Worm (Caenorhabditis elegans): ENCODE data around the gene srw-3.

The srw-3 gene

ce11 chrV:7733240-7733765, 27.9 kb downstream of the srw-3 start:
- TF ChIP-seq unc-62 (GFP tag; optimal IDR thresholded peaks at IDR 0.05), result no peak
- TF ChIP-seq ztf-1 (GFP tag; conservative IDR thresholded peaks at IDR 0.05), result no peak
- no peak for TF ChIP-seq nhr-25 (tag; optimal IDR thresholded peaks at IDR 0.05)
- TF ChIP-seq ama-1 (optimal IDR thresholded peaks at IDR 0.05), result no peak
- no peak for TF ChIP-seq nhr-77 (tag; optimal IDR thresholded peaks at IDR 0.05)
- TF ChIP-seq lin-13 (GFP tag; optimal IDR thresholded peaks at IDR 0.05), result peak; percentile 20
- no peak for TF ChIP-seq alr-1 (tag; optimal IDR thresholded peaks at IDR 0.05)
- TF ChIP-seq snpc-4 (tag; optimal IDR thresholded peaks at IDR 0.05), result no peak
- no peak for TF ChIP-seq nhr-23 (tag; optimal IDR thresholded peaks at IDR 0.05)
- TF ChIP-seq ceh-16 (tag; optimal IDR thresholded peaks at IDR 0.05), result peak; percentile 4
- no peak for TF ChIP-seq fos-1 (tag; optimal IDR thresholded peaks at IDR 0.05)
- no peak for TF ChIP-seq nhr-237 (tag; optimal IDR thresholded peaks at IDR 0.05)
- no peak for TF ChIP-seq mab-5 (tag; optimal IDR thresholded peaks at IDR 0.05)
- no peak for TF ChIP-seq ZK546.5 (tag; optimal IDR thresholded peaks at IDR 0.05)

DNA sequence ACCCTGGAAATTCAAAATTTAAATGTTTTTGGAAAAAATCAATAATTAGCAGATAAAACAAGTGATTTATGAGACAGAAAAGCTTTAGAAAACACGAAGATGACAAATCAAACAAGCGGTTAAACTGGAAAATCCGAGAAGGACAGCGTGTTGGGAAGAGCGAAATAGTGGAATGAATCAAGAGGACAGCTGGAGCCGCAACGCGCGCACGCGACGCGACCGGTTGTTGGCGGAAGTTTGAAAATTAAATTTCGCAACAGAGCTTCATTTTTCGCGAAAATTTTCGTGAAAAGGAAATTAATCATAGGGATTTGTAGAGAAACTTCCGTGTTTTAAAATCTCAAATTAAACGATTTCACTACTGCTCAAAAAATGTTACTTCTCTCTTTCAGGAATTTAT, 29.5 kb downstream of the srw-3 start, which contains the start of gene clic-1:
clic-1 (minus strand) TSS at position 3 of the 400 bp plus-strand sequence.
- TF ChIP-seq ama-1 (optimal IDR thresholded peaks at IDR 0.05) (peak; percentile 42), lin-11 (tag; optimal IDR thresholded peaks at IDR 0.05) (peak; percentile 48), lin-13 (GFP tag; optimal IDR thresholded peaks at IDR 0.05) (peak; percentile 58), zag-1 (tag; optimal IDR thresholded peaks at IDR 0.05) (peak; percentile 4), fos-1 (tag; optimal IDR thresholded peaks at IDR 0.05) (peak; percentile 42), nhr-12 (tag; optimal IDR thresholded peaks at IDR 0.05) (no peak), snpc-4 (tag; optimal IDR thresholded peaks at IDR 0.05) (peak; percentile 53), nhr-77 (tag; optimal IDR thresholded peaks at IDR 0.05) (no peak), aly-2 (tag; optimal IDR thresholded peaks at IDR 0.05) (no peak), ceh-82 (tag; optimal IDR thresholded peaks at IDR 0.05) (no peak), unc-55 (GFP tag; optimal IDR thresholded peaks at IDR 0.05) (peak; percentile 80), nhr-129 (tag; optimal IDR thresholded peaks at IDR 0.05) (peak; percentile 40), sma-3 (GFP tag; optimal IDR thresholded peaks at IDR 0.05) (peak; percentile 21), unc-39 (tag; optimal IDR thresholded peaks at IDR 0.05) (no peak), lsy-2 (tag; optimal IDR thresholded peaks at IDR 0.05) (peak; percentile 51 to 72), sma-9 (GFP tag; optimal IDR thresholded peaks at IDR 0.05) (peak; percentile 41), sma-9 (tag; optimal IDR thresholded peaks at IDR 0.05) (no peak), mdl-1 (tag; optimal IDR thresholded peaks at IDR 0.05) (peak in 1 of 2 experiments; percentile 51), F13H6.1 (tag; optimal IDR thresholded peaks at IDR 0.05) (peak; percentile 53), egl-27 (tag; optimal IDR thresholded peaks at IDR 0.05) (peak; percentile 7), C34F6.9 (tag; optimal IDR thresholded peaks at IDR 0.05) (peak; percentile 78), gmeb-1 (tag; optimal IDR thresholded peaks at IDR 0.05) (peak; percentile 92), crh-2 (tag; optimal IDR thresholded peaks at IDR 0.05) (peak; percentile 39), nhr-21 (tag; optimal IDR thresholded peaks at IDR 0.05) (peak; percentile 46)

DNA sequence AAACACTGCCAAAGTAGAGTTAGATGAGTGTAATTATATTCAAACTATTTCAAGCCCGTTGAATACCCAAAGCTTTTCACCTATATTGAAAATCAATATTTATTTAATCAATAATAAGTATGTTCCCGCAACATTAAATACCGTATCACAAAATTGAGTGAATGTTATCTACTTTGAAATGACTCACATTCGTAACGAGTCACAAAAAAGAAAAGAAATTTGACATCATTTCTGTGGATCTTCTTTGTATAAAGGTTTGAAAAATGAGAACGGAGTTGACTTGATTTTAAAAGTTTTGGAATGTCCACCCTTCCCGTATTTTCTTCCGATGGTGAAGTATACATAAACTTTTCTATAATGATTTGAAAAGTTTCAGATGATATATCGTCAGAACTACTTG, 29.9 kb downstream of the srw-3 start, which contains the start of gene srr-10:
srr-10 (plus strand) TSS at position 301 of the 400 bp plus-strand sequence.
- TF ChIP-seq ama-1 (optimal IDR thresholded peaks at IDR 0.05) (no peak), sma-9 (GFP tag; optimal IDR thresholded peaks at IDR 0.05) (no peak), sma-9 (tag; optimal IDR thresholded peaks at IDR 0.05) (no peak), nhr-6 (tag; optimal IDR thresholded peaks at IDR 0.05) (no peak), nhr-129 (tag; optimal IDR thresholded peaks at IDR 0.05) (no peak)

ce11 chrV:7737710-7738109, 32.3 kb downstream of the srw-3 start, which contains the start of gene srr-9:
Gene srr-9 (plus strand): TSS chrV:7738010.
- TF ChIP-seq egl-27 (tag; optimal IDR thresholded peaks at IDR 0.05) (no peak), sma-3 (GFP tag; optimal IDR thresholded peaks at IDR 0.05) (no peak), ama-1 (optimal IDR thresholded peaks at IDR 0.05) (no peak), sma-9 (GFP tag; optimal IDR thresholded peaks at IDR 0.05) (no peak), sma-9 (tag; optimal IDR thresholded peaks at IDR 0.05) (no peak)

DNA sequence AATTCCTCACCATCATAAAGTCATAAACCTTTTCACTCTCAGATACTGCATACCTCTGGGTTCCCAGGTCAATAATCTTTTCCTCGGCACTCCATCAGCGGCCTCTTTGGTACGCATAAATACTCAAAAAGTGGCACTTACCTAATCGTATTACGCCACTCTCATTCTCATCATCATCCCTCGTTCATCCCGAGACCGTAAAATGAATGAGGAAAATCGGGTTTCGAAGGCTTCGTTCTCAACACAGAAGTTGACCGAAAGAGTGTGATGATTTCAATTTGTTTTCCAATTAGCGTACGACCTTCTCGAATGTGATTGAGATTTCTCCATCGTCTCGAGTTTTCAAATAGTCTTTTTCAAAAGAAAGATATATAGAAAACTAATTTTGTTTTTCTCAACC, 34.5 kb downstream of the srw-3 start:
- TF ChIP-seq nhr-23 (tag; optimal IDR thresholded peaks at IDR 0.05), result no peak
- TF ChIP-seq elt-3 (tag; optimal IDR thresholded peaks at IDR 0.05), result no peak
- no peak for TF ChIP-seq lsy-2 (tag; optimal IDR thresholded peaks at IDR 0.05)
- no peak for TF ChIP-seq zag-1 (tag; optimal IDR thresholded peaks at IDR 0.05)
- no peak for TF ChIP-seq mdl-1 (tag; optimal IDR thresholded peaks at IDR 0.05)
- TF ChIP-seq lin-11 (tag; optimal IDR thresholded peaks at IDR 0.05), result no peak
- no peak for TF ChIP-seq elt-1 (tag; optimal IDR thresholded peaks at IDR 0.05)
- no peak for TF ChIP-seq ztf-1 (GFP tag; conservative IDR thresholded peaks at IDR 0.05)
- no peak for TF ChIP-seq ztf-4 (tag; optimal IDR thresholded peaks at IDR 0.05)

Data from whole organism, L2 larva.